Worm (Caenorhabditis elegans) whole organism, midembryonic: ENCODE measurements around the gene cdc-42.
A peak's percentile ranks its signal among the peaks of the same experiment; 100 is the strongest.

Experiments used
- T22C8.4 ChIP-seq: fragments of 200-800 bp; sonication (Bioruptor generic); IDR thresholded peaks from 2 replicates; pipeline ENCODE4 v1.3.6; 2022; ENCODE audit warnings: missing genetic modification characterization, missing compliant biosample characterization
- cog-1 ChIP-seq: sonication (generic microtip); optimal IDR thresholded peaks from 2 replicates; lab custom pipeline; 2016; ENCODE audit warnings: missing genetic modification characterization, missing compliant biosample characterization
- flt-1 ChIP-seq: fragments of 200-800 bp; sonication (Bioruptor generic); IDR thresholded peaks from 2 replicates; pipeline ENCODE4 v1.3.6; 2022; ENCODE audit warnings: missing genetic modification characterization, missing compliant biosample characterization
- klf-2 ChIP-seq: fragments of 200-800 bp; sonication (Bioruptor generic); conservative IDR thresholded peaks from 2 replicates; pipeline ENCODE4 v1.3.6; 2022; ENCODE audit warnings: missing genetic modification reagents, missing genetic modification characterization, missing compliant biosample characterization
- med-1 ChIP-seq: sonication (generic microtip); optimal IDR thresholded peaks from 2 replicates; lab custom pipeline; 2017; ENCODE audit warnings: missing genetic modification characterization, mild to moderate bottlenecking, missing compliant biosample characterization, antibody characterized with exemption, missing genetic modification reagents; ENCODE audit not compliant: insufficient read depth
- ref-1 ChIP-seq: fragments of 200-800 bp; sonication (Bioruptor generic); conservative IDR thresholded peaks from 2 replicates; pipeline ENCODE4 v1.3.6; 2022; ENCODE audit warnings: missing genetic modification reagents, missing genetic modification characterization, missing compliant biosample characterization
- tab-1 ChIP-seq: fragments of 200-800 bp; sonication (Bioruptor generic); IDR thresholded peaks from 2 replicates; pipeline ENCODE4 v1.3.6; 2022; ENCODE audit warnings: missing genetic modification characterization, missing compliant biosample characterization
- ztf-23 ChIP-seq: fragments of 200-800 bp; sonication (Bioruptor generic); IDR thresholded peaks from 2 replicates; pipeline ENCODE4 v1.3.6; 2022; ENCODE audit warnings: missing genetic modification reagents, missing genetic modification characterization, missing compliant biosample characterization
- ztf-29 ChIP-seq: fragments of 200-800 bp; sonication (Bioruptor generic); IDR thresholded peaks from 2 replicates; pipeline ENCODE4 v1.3.6; 2022; ENCODE audit warnings: missing genetic modification reagents, missing genetic modification characterization, missing compliant biosample characterization

The cdc-42 gene

DNA sequence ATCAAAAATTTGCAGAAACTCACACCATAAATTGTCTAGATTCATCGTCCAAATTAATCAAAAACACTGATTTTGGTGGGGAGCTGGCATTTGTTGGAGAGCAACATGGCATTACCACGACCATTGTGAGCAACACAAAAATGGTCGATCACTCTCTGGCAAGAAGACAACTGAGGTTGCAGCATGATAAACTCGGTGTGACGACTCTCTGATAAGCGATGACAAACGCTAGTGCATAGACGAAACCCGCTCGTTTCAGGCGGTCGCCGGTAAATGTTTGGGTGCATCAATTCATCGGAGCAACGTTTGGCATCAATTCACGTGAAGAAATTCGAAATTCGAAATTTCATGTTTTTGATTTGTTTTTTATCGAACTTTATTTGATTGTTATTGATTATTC lies 22.8 kb downstream of the cdc-42 start:
- TF ChIP-seq cog-1 (tag; lab: Kevin White, UChicago): no peak
- TF ChIP-seq ztf-29 (GFP tag; lab: Robert Waterston, UW): no peak
- TF ChIP-seq T22C8.4 (GFP tag; lab: Robert Waterston, UW): no peak
- no peak for TF ChIP-seq flt-1 (GFP tag; lab: Robert Waterston, UW)
- no peak for TF ChIP-seq med-1
- no peak for TF ChIP-seq ztf-23 (GFP tag; lab: Robert Waterston, UW)
- no peak for TF ChIP-seq klf-2 (GFP tag; lab: Robert Waterston, UW)
- TF ChIP-seq ref-1 (GFP tag; lab: Robert Waterston, UW): no peak
- TF ChIP-seq tab-1 (GFP tag; lab: Robert Waterston, UW): no peak

DNA sequence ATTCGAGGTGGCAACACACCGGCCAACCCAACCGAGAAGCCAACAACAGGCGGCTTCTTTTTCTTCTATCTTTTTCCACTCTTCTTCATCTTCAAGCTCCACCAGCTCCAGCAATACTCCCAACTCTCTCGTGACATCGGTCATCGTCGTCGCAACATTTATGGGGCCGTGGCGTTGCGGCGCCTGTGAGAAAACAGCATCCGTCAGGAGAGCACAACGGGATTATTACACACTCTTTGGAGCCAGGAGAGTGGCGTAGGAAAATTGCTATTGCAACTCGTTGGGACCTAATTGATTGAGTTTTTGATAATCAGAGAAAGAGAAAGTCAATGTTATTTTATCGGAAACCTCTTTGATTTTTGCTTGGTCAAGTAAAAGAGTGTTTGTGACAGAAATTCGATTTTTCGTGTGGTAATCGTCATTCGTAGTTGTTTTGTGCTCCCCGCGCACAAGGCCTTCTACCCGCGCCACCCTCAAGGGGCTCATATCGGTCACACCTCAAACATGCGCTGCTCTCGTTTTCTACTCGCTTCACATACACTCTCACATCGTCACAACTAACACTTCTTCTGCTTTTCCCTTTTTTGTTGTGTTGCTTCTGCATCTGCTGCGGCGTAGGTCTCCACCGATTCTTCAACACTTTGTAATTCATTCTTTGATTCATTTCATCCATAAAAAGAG lies 24.0 kb downstream of the cdc-42 start:
- TF ChIP-seq flt-1 (GFP tag; lab: Robert Waterston, UW) (no peak), med-1 (no peak), T22C8.4 (GFP tag; lab: Robert Waterston, UW) (no peak), ztf-29 (GFP tag; lab: Robert Waterston, UW) (no peak), klf-2 (GFP tag; lab: Robert Waterston, UW) (no peak), ref-1 (GFP tag; lab: Robert Waterston, UW) (no peak), cog-1 (tag; lab: Kevin White, UChicago) (no peak), ztf-23 (GFP tag; lab: Robert Waterston, UW) (no peak), tab-1 (GFP tag; lab: Robert Waterston, UW) (no peak)

DNA sequence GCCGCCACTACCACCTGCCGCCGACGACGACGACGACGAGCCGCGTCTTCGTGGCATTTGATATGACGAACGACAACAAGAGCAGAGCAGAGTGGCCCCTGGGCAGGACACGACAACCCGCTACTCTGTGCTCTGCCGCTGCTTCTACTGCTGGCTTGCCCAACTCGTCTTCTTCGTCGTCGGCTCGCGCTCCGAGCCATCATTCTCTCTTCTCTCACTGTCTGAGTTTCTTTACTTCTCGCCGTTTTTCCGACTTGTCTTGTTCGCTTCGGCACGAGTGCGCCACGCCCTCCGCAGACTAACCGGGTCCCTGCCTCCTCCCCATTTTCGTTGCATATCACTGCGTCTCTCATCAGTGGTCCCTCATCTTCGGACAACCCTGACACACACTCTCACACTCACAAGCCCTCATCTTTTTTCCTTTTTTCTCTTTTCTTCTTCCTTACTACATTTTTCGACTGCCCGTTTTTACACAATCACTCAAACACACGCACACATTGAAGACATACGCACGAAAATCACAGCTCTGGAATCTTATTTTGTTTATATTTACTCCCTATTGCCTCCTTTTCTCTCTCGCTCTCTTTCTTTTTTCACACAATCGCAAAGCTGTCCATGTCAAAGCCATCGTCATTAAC lies 25.9 kb downstream of the cdc-42 start:
- no peak for TF ChIP-seq klf-2 (GFP tag; lab: Robert Waterston, UW)
- peak; percentile 17 for TF ChIP-seq cog-1 (tag; lab: Kevin White, UChicago)
- no peak for TF ChIP-seq T22C8.4 (GFP tag; lab: Robert Waterston, UW)
- TF ChIP-seq flt-1 (GFP tag; lab: Robert Waterston, UW): peak; percentile 58

DNA sequence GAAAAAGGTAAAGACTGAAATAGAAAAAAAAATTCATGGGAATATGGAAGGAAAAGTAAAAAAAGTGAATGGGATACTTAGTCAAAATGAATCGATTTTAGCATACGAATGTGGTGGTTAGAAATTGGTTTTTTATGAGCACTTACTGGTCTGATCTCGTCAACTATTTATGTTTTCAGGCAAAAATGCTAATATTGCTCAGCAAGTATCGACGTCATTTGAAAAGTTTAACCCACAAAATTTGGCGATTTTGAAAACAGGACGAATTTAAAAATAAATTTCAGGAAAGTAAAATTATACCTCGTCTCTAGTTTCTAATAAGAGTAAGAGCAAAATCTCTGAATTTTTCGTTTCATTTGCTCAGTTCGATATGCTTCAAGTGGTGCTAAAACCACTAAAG lies 27.0 kb downstream of the cdc-42 start:
- TF ChIP-seq ztf-29 (GFP tag; lab: Robert Waterston, UW): no peak
- no peak for TF ChIP-seq med-1
- TF ChIP-seq flt-1 (GFP tag; lab: Robert Waterston, UW): no peak
- no peak for TF ChIP-seq tab-1 (GFP tag; lab: Robert Waterston, UW)
- TF ChIP-seq klf-2 (GFP tag; lab: Robert Waterston, UW): no peak
- no peak for TF ChIP-seq cog-1 (tag; lab: Kevin White, UChicago)
- no peak for TF ChIP-seq ref-1 (GFP tag; lab: Robert Waterston, UW)
- TF ChIP-seq T22C8.4 (GFP tag; lab: Robert Waterston, UW): no peak
- TF ChIP-seq ztf-23 (GFP tag; lab: Robert Waterston, UW): no peak

DNA sequence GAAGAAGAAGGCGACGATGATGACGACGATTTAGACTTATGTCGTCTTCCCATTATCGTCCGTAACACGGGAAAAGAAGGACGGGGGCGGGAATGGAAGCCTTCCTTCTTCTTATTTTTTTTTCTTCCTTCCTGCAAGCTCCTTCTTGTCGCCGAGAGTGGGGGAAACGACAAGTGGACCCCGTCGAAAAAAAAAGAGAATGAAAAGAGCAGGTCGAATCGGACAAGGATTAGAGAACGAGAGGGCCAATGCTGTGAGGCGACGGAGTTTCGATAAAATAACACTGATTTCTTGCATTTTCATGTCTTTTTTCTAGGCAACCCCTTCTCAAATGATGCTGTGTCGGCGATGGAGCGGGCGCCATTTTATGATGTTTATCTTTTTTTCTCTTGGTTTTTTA lies 34.9 kb downstream of the cdc-42 start, which contains the start of gene pde-4:
pde-4 (minus strand) TSS at position 76 of the 400 bp plus-strand sequence.
- TF ChIP-seq cog-1 (tag; lab: Kevin White, UChicago) (no peak), ztf-29 (GFP tag; lab: Robert Waterston, UW) (no peak), ref-1 (GFP tag; lab: Robert Waterston, UW) (no peak), T22C8.4 (GFP tag; lab: Robert Waterston, UW) (no peak), med-1 (no peak), klf-2 (GFP tag; lab: Robert Waterston, UW) (no peak), tab-1 (GFP tag; lab: Robert Waterston, UW) (no peak), flt-1 (GFP tag; lab: Robert Waterston, UW) (no peak), ztf-23 (GFP tag; lab: Robert Waterston, UW) (no peak)

DNA sequence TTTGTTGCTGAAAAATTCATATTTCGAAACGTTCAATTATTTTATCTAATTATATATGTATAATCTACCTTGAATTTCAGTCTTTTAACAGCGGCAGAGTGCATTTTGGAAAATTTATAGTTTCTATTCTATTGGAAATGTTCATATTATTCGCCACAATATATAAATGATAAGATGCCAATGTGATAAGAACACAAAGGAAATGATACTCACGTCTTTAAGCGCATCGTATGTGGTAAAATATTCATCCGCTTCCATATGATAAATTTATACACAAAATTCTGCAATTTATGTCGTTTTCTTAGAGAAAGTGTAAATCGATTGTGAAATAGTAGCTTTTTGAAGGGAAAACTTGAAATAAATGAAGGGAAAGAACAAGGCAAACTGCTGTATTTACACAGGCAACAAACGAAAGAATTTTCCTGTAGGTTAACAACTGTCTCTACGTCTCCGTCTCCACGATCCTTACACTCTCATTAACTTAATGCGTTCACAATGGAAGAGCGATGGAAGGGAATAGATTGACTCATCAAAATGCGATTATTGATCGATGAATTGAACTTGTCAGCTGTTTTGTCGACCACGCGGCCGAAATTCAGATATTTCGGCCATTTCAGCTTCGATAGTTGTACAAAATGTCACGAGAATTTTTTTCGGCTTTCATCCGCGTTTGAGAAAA lies 45.9 kb downstream of the cdc-42 start, which contains the start of gene alfa-1:
alfa-1 (minus strand) TSS at position 515 of the 679 bp plus-strand sequence.
- no peak for TF ChIP-seq klf-2 (GFP tag; lab: Robert Waterston, UW)
- TF ChIP-seq cog-1 (tag; lab: Kevin White, UChicago): no peak

DNA sequence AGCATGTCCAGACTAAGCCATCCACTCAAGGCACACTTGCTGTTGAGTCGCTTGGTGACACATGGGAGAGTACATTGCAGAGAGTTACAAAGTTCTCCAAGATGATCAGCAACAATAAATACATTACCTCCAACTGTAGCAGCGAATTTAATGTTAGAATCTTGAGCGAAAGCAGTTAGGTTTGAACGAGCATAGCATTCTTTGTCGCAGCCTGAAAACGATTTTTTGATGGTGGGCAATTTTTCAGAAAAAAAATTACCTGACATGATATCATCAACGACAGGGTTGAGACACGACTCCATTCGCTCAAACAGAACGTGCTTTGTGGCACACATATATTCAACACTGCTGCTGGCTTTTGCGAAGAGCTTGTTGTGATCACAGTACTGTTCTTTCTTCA lies 46.8 kb downstream of the cdc-42 start:
- TF ChIP-seq med-1 (no peak), flt-1 (GFP tag; lab: Robert Waterston, UW) (no peak), klf-2 (GFP tag; lab: Robert Waterston, UW) (no peak)

DNA sequence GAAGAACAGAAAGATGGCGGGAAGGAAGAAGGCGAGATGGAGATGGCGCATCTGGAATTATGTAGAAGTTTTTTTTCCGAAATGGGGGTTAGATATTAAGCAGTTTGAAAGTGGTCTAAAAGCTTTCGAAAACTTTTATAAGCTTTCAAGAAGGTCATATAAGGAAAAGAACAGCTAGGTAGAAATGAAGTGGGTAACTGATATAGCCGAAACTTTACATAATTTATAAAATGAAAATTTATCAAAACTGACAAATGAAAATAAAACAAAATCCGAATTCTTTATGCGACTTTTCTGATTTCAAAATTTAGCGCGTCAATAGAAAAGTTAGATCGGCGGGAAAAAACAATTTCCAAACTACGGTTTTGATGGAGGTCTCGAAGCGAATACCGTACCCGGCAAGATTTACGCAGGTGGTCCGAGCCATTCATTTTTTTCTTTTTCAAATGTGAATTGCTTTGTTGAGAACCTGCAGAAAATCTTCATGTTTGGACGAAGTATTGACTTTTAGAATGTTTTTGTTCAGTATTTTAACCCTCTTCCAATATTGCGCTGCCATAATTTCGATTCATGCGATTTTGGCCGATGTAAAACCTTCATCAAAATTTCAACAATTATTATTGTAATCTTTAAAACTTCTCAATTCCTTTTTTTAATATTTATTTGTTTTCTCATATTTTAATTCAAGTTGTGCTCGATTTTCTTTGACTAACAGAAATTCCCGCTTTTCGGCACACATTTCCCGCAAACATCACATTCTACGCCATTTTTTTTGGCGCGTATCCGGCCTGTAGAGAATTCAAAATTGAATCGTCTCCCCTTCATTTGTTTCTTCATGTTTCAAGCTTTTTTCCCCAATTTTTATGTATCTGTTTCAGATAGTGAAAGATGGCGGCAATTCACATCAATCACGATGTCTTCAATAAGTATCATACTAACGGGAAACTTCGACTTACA lies 47.7 kb downstream of the cdc-42 start, which contains the start of the genes F18A1.7 and rpa-1:
F18A1.7 (minus strand) TSS at position 51 of the 957 bp plus-strand sequence.
rpa-1 (plus strand) TSS at position 879 of the 957 bp plus-strand sequence.
- TF ChIP-seq cog-1 (tag; lab: Kevin White, UChicago) (no peak), ztf-29 (GFP tag; lab: Robert Waterston, UW) (no peak), ref-1 (GFP tag; lab: Robert Waterston, UW) (no peak), ztf-23 (GFP tag; lab: Robert Waterston, UW) (0 out of 2 replicates have a peak, but pooled peaks have one; percentile 9)
